Fruit fly (Drosophila melanogaster): Measurements from ENCODE around the gene CG3014.

DNA sequence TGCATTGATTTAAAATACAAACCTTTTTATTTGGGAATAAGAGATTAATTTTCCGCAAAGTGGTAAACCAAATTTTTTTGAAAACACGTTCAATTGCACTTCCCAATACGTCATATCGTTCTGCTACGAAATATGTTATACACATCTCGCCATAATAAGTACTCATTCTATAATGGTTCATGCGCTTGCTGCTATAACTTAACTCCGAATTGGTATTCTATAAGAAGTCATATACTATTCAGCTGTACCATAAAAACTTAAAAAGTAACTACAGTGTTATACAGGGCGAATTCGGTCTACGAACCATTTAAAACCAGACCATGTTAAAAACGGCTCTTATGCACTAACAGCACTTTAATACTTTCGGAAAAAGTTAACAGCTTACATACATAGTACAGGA lies 23.0 kb downstream of the CG3014 start:
- TF ChIP-seq dsx (GFP tag; optimal IDR thresholded peaks at IDR 0.05; ENCODE audit: poor library complexity, severe bottlenecking) (no peak), CG32006 (GFP tag; optimal IDR thresholded peaks at IDR 0.05) (no peak), ss (GFP tag; optimal IDR thresholded peaks at IDR 0.05) (no peak)

All from whole organism, prepupa.